Worm (Caenorhabditis elegans) whole organism, midembryonic: Measurements from ENCODE around the gene H20J04.4.

Experiments used
- T22C8.4 ChIP-seq: fragments of 200-800 bp; sonication (Bioruptor generic); IDR thresholded peaks from 2 replicates; pipeline ENCODE4 v1.3.6; 2022; ENCODE audit warnings: missing genetic modification characterization, missing compliant biosample characterization
- cog-1 ChIP-seq: sonication (generic microtip); optimal IDR thresholded peaks from 2 replicates; lab custom pipeline; 2016; ENCODE audit warnings: missing genetic modification characterization, missing compliant biosample characterization
- flt-1 ChIP-seq: fragments of 200-800 bp; sonication (Bioruptor generic); IDR thresholded peaks from 2 replicates; pipeline ENCODE4 v1.3.6; 2022; ENCODE audit warnings: missing genetic modification characterization, missing compliant biosample characterization
- klf-2 ChIP-seq: fragments of 200-800 bp; sonication (Bioruptor generic); conservative IDR thresholded peaks from 2 replicates; pipeline ENCODE4 v1.3.6; 2022; ENCODE audit warnings: missing genetic modification reagents, missing genetic modification characterization, missing compliant biosample characterization
- med-1 ChIP-seq: sonication (generic microtip); optimal IDR thresholded peaks from 2 replicates; lab custom pipeline; 2017; ENCODE audit warnings: missing genetic modification characterization, mild to moderate bottlenecking, missing compliant biosample characterization, antibody characterized with exemption, missing genetic modification reagents; ENCODE audit not compliant: insufficient read depth
- ref-1 ChIP-seq: fragments of 200-800 bp; sonication (Bioruptor generic); conservative IDR thresholded peaks from 2 replicates; pipeline ENCODE4 v1.3.6; 2022; ENCODE audit warnings: missing genetic modification reagents, missing genetic modification characterization, missing compliant biosample characterization
- tab-1 ChIP-seq: fragments of 200-800 bp; sonication (Bioruptor generic); IDR thresholded peaks from 2 replicates; pipeline ENCODE4 v1.3.6; 2022; ENCODE audit warnings: missing genetic modification characterization, missing compliant biosample characterization
- ztf-23 ChIP-seq: fragments of 200-800 bp; sonication (Bioruptor generic); IDR thresholded peaks from 2 replicates; pipeline ENCODE4 v1.3.6; 2022; ENCODE audit warnings: missing genetic modification reagents, missing genetic modification characterization, missing compliant biosample characterization
- ztf-29 ChIP-seq: fragments of 200-800 bp; sonication (Bioruptor generic); IDR thresholded peaks from 2 replicates; pipeline ENCODE4 v1.3.6; 2022; ENCODE audit warnings: missing genetic modification reagents, missing genetic modification characterization, missing compliant biosample characterization

DNA sequence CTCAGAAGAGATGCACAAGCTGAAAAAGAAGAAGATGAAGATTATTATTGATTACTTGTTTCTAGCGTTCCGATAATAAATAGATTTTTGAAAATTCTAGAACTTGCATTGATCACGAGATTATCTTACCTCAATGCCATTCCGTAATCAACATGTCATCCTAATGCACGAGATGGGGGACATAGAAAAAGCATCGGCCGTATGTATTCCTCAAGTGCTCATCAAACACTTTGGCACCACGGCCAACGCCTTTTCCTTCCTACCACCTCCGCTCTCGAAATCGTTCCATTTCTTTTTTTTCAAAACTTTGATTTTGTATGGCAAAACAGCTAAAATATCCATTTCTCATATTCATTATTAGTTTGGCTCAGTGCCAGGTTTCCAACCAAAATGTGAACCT, 29.9 kb downstream of the H20J04.4 start, which contains the start of gene lat-2:
- TF ChIP-seq flt-1 (GFP tag; lab: Robert Waterston, UW) = no peak
- no peak for TF ChIP-seq tab-1 (GFP tag; lab: Robert Waterston, UW)
- no peak for TF ChIP-seq ztf-29 (GFP tag; lab: Robert Waterston, UW)
- TF ChIP-seq med-1 (GFP tag; lab: Kevin White, UChicago) = no peak
- no peak for TF ChIP-seq klf-2 (GFP tag; lab: Robert Waterston, UW)
- TF ChIP-seq T22C8.4 (GFP tag; lab: Robert Waterston, UW) = no peak
- TF ChIP-seq ztf-23 = no peak
- TF ChIP-seq cog-1 (tag; lab: Kevin White, UChicago) = no peak
- TF ChIP-seq ref-1 (GFP tag; lab: Robert Waterston, UW) = no peak
